Fruit fly (Drosophila melanogaster) whole organism, wandering third instar larva: ENCODE results near the gene CG31099.

Experiments
- Abd-B ChIP-seq: fragments of >200 bp; optimal IDR thresholded peaks from 2 replicates; lab custom pipeline; 2017; ENCODE audit warnings: missing biosample characterization, missing genetic modification characterization
- CG9705 ChIP-seq: fragments of 200-800 bp; sonication (Bioruptor generic); optimal IDR thresholded peaks from 2 replicates; lab custom pipeline; 2018; ENCODE audit warnings: missing biosample characterization, mild to moderate bottlenecking, missing genetic modification characterization
- Hnf4 ChIP-seq: fragments of 200-800 bp; sonication (Bioruptor generic); optimal IDR thresholded peaks from 2 replicates; lab custom pipeline; 2016; ENCODE audit warnings: missing biosample characterization, mild to moderate bottlenecking, missing genetic modification characterization
- Hr78 ChIP-seq: fragments of >200 bp; optimal IDR thresholded peaks from 2 replicates; lab custom pipeline; 2017; ENCODE audit warnings: missing biosample characterization, missing genetic modification characterization
- Jra ChIP-seq: sonication (Bioruptor generic); optimal IDR thresholded peaks from 2 replicates; lab custom pipeline; 2016; ENCODE audit warnings: missing biosample characterization, missing genetic modification characterization
- OdsH ChIP-seq: fragments of 200-800 bp; sonication (Bioruptor generic); optimal IDR thresholded peaks from 2 replicates; lab custom pipeline; 2016; ENCODE audit warnings: missing biosample characterization, mild to moderate bottlenecking, missing genetic modification characterization
- Rel ChIP-seq, 2 experiments: fragments of 200-800 bp; sonication (Bioruptor generic) in 1 of 2; optimal IDR thresholded peaks; 2 replicates in 1 of 2; 3 replicates in 1 of 2; lab custom pipeline; 2016 to 2019; ENCODE audit warnings: mild to moderate bottlenecking in 2 of 2, missing biosample characterization in 2 of 2, missing genetic modification characterization in 2 of 2, moderate library complexity in 1 of 2
- br ChIP-seq: fragments of 200-800 bp; sonication (Bioruptor generic); optimal IDR thresholded peaks from 2 replicates; lab custom pipeline; 2016; ENCODE audit warnings: missing biosample characterization, missing genetic modification characterization
- brk ChIP-seq: fragments of 200-800 bp; sonication (Bioruptor generic); optimal IDR thresholded peaks from 2 replicates; lab custom pipeline; 2016; ENCODE audit warnings: missing biosample characterization, mild to moderate bottlenecking, missing genetic modification characterization
- h ChIP-seq: fragments of 200-800 bp; sonication (Bioruptor generic); optimal IDR thresholded peaks from 3 replicates; lab custom pipeline; 2016; ENCODE audit warnings: missing biosample characterization, mild to moderate bottlenecking, missing genetic modification characterization
- lola ChIP-seq: fragments of >200 bp; optimal IDR thresholded peaks from 2 replicates; lab custom pipeline; 2017; ENCODE audit warnings: missing biosample characterization, missing genetic modification characterization
- psq ChIP-seq: fragments of 200-800 bp; sonication (Bioruptor generic); optimal IDR thresholded peaks from 3 replicates; lab custom pipeline; 2017; ENCODE audit warnings: missing biosample characterization, mild to moderate bottlenecking, missing genetic modification characterization, moderate library complexity
- usp ChIP-seq: fragments of >200 bp; optimal IDR thresholded peaks from 2 replicates; lab custom pipeline; 2017; ENCODE audit warnings: missing biosample characterization, missing genetic modification characterization
- woc ChIP-seq: sonication (Bioruptor generic); optimal IDR thresholded peaks from 2 replicates; lab custom pipeline; 2016; ENCODE audit warnings: missing biosample characterization, mild to moderate bottlenecking, missing genetic modification characterization

DNA sequence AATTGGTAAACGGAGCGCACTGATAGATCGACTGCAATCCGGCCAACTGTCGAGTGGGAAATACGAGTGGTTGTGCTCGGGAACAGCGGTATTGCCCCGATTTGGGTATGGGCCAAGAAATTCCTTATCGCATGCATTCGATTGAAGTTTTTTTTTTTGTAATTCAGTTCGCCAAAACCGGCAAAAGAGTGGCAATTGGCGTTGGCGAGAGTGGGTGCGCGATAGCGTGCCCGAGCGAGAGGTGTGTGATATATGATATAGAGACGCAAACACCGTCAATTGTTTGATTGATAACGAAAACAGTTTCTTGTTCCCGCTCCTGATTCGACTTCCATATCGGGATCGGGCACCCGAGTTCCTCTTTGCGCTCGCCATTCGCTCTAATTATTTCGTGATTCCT lies 3.0 kb upstream of the CG31099 start, which contains the start of gene CG31087:
- no peak for TF ChIP-seq Rel (GFP tag; optimal IDR thresholded peaks at IDR 0.05; lab: Kevin White, UChicago)
- TF ChIP-seq Rel (tag; optimal IDR thresholded peaks at IDR 0.05; lab: Kevin White, UChicago) = peak; percentile 91
- TF ChIP-seq woc (GFP tag; lab: Kevin White, UChicago) = no peak
- no peak for TF ChIP-seq Jra (GFP tag; lab: Kevin White, UChicago)
- no peak for TF ChIP-seq Abd-B
- TF ChIP-seq usp = no peak
- no peak for TF ChIP-seq brk
- no peak for TF ChIP-seq Hnf4 (GFP tag; lab: Kevin White, UChicago)
- TF ChIP-seq h = peak; percentile 19
- peak; percentile 81 for TF ChIP-seq psq
- TF ChIP-seq br (GFP tag; lab: Kevin White, UChicago) = no peak
- no peak for TF ChIP-seq CG9705 (GFP tag; lab: Kevin White, UChicago)
- no peak for TF ChIP-seq Hr78 (GFP tag; lab: Kevin White, UChicago)
- TF ChIP-seq OdsH (GFP tag; lab: Kevin White, UChicago) = no peak
- TF ChIP-seq lola = no peak
